Worm (Caenorhabditis elegans) whole organism, L4 larva: ENCODE data around the gene hic-1.

ENCODE experiments used
- aly-2 ChIP-seq: sonication (generic microtip); optimal IDR thresholded peaks from 2 replicates; lab custom pipeline; 2018; ENCODE audit warnings: missing biosample characterization, missing genetic modification characterization
- fkh-10 ChIP-seq: fragments of 150-350 bp; optimal IDR thresholded peaks from 2 replicates; lab custom pipeline; 2014; ENCODE audit warnings: missing biosample characterization, missing genetic modification reagents, missing genetic modification characterization
- hlh-30 ChIP-seq: sonication (generic microtip); optimal IDR thresholded peaks from 2 replicates; lab custom pipeline; 2017; ENCODE audit warnings: antibody characterized with exemption, mild to moderate bottlenecking, missing genetic modification characterization, missing compliant biosample characterization; ENCODE audit not compliant: insufficient read depth
- mes-2 ChIP-seq: sonication (generic microtip); optimal IDR thresholded peaks from 2 replicates; lab custom pipeline; 2016; ENCODE audit warnings: missing genotype, mild to moderate bottlenecking, missing genetic modification characterization, missing compliant biosample characterization; ENCODE audit not compliant: poor library complexity, severe bottlenecking
- snpc-4 ChIP-seq: fragments of 150-350 bp; optimal IDR thresholded peaks from 2 replicates; lab custom pipeline; 2014; ENCODE audit warnings: missing biosample characterization, missing genetic modification characterization
- zag-1 ChIP-seq: fragments of 150-350 bp; optimal IDR thresholded peaks from 2 replicates; lab custom pipeline; 2014; ENCODE audit warnings: missing biosample characterization, missing genetic modification characterization

DNA sequence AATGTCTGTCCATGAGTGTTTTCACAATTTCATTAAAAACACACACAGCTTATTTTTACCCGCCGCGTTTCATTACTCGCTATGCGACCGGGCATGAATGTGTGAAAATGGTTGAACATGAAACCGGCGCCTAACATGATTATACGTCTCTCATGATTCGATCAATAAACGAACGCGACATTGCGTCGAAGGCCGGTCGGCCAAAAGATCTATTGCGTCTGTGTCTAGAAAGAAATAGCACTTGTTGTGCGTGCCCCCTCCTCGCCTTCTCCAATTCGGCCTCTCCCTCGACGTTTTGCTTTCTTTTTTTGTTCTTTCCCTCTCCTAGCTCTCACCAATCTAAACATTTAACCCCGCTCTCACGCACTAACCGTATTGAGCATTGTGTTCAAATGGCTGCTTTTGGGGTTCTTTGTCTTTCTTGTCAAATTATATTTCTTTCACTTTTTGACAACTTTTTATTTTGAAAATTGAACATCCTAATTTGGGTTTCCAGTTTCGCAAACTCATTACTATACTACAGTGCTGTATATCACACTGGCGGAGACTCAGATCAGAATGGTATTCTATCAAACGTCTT, 47.5 kb downstream of the hic-1 start:
- TF ChIP-seq aly-2 (tag; lab: Kevin White, UChicago) (no peak), snpc-4 (tag; lab: Kevin White, UChicago) (no peak), mes-2 (tag; lab: Kevin White, UChicago) (no peak), fkh-10 (GFP tag; lab: Kevin White, UChicago) (no peak), zag-1 (tag; lab: Kevin White, UChicago) (no peak), hlh-30 (tag; lab: Kevin White, UChicago) (peak; percentile 33)
